Worm (Caenorhabditis elegans): ENCODE data around the gene Y53C12B.1.
"Not testable (repeated sequence)": the region's sequence is repeated elsewhere in the genome, so short reads cannot be mapped to it uniquely, and the experiment has no call there.

Y53C12B.1 gene

DNA sequence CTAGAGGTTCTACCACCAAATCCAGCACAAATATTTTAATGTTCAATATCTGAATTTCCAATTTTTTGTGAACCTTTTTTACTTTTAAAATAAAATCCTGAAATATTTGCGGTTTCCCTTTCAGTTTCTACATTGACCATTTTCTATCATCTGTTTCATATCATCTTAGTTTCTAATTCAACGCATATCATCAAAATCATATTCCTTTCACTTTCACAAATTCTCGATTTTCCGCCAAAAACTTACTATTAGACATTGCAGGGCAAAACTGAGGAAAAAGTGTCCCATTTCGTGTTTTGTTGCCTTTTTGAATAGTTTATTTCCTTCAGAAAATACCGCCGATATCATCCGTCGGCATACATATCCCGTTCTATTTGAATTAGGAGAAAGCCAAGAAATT is 20.8 kb downstream of the Y53C12B.1 start:
- TF ChIP-seq pes-1 (GFP tag; IDR thresholded peaks at IDR 0.05) (no peak), ceh-13 (GFP tag; optimal IDR thresholded peaks at IDR 0.05) (no peak), ceh-36 (tag; optimal IDR thresholded peaks at IDR 0.05) (no peak), tra-4 (tag; optimal IDR thresholded peaks at IDR 0.05) (no peak), tbx-11 (GFP tag; IDR thresholded peaks at IDR 0.05) (no peak), hmg-4 (GFP tag; optimal IDR thresholded peaks at IDR 0.05) (no peak), F13C5.2 (tag; optimal IDR thresholded peaks at IDR 0.05) (no peak), tbx-37 (GFP tag; conservative IDR thresholded peaks at IDR 0.05) (no peak), hnd-1 (tag; optimal IDR thresholded peaks at IDR 0.05) (no peak), hmbx-1 (tag; optimal IDR thresholded peaks at IDR 0.05) (no peak), scrt-1 (GFP tag; IDR thresholded peaks at IDR 0.05) (no peak), flt-1 (GFP tag; IDR thresholded peaks at IDR 0.05) (no peak), ets-7 (tag; optimal IDR thresholded peaks at IDR 0.05) (no peak), B0310.2 (tag; optimal IDR thresholded peaks at IDR 0.05) (no peak), aly-1 (tag; optimal IDR thresholded peaks at IDR 0.05) (no peak), sea-1 (GFP tag; conservative IDR thresholded peaks at IDR 0.05) (no peak), ama-1 (optimal IDR thresholded peaks at IDR 0.05) (no peak)

DNA sequence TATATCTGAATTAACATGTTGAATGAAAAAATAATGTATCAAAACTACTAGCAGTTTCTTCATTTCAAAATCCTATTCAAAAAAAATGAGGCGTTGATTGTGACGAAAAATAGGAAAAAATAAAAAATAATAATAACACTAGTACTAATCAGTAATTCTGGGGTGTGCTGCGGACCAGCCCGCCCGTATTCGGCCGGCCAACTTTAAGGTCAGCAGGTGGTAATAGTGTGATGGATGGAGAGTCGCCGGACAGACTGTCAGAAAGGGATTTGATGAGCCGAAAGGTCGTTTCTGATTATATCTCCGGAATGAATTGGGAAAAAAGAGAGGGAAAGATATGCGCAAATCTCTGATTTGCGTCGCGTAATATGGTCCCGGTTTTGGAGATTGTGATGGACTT is 21.4 kb downstream of the Y53C12B.1 start, which contains the start of gene cutl-2:
Gene cutl-2 (minus strand): TSS at position 210 of the 400 bp plus-strand sequence.
- TF ChIP-seq tbx-11 (GFP tag; IDR thresholded peaks at IDR 0.05) (no peak), hmbx-1 (tag; optimal IDR thresholded peaks at IDR 0.05) (no peak), tbx-37 (GFP tag; conservative IDR thresholded peaks at IDR 0.05) (no peak), ceh-13 (GFP tag; optimal IDR thresholded peaks at IDR 0.05) (no peak), ceh-36 (tag; optimal IDR thresholded peaks at IDR 0.05) (no peak), F13C5.2 (tag; optimal IDR thresholded peaks at IDR 0.05) (no peak)

DNA sequence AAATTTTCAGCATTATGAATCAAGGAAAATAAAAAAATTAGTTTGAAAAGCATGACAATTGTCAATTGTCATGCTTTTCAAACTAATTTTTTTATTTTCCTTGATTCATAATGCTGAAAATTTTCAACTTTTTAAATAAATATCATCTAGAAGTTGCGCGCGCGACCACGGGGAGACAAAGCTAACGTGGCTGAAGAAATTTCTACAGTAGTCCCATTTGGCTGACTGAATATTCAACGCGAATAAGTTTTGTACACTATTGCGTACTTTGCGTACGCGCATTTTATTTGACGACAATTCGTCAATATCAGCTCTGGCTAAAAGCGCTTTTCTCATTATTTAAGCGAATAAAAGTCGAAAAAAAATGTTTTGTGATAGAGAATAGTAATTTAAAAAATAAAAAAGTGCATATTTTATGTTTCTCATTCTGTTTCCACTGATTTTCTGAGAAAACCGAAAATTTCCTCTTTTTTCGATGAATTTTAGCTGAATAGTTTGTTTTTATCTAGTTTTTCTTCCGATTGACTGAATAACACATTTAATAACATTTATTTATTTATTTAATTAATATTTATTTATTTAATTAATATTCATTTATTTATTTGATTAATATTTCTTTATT is 27.1 kb downstream of the Y53C12B.1 start, which contains the start of gene Y53C12A.11:
Gene Y53C12A.11 (minus strand): TSS at position 68 of the 622 bp plus-strand sequence.
- not testable (repeated sequence) for TF ChIP-seq pes-1 (GFP tag; IDR thresholded peaks at IDR 0.05); tra-4 (tag; optimal IDR thresholded peaks at IDR 0.05); sea-1 (GFP tag; conservative IDR thresholded peaks at IDR 0.05)

- no peak for TF ChIP-seq ets-7 (tag; optimal IDR thresholded peaks at IDR 0.05)
- no peak for TF ChIP-seq tbx-11 (GFP tag; IDR thresholded peaks at IDR 0.05)
- TF ChIP-seq pes-1 (GFP tag; IDR thresholded peaks at IDR 0.05): no peak
- TF ChIP-seq hmg-4 (GFP tag; optimal IDR thresholded peaks at IDR 0.05): no peak
- no peak for TF ChIP-seq ama-1 (optimal IDR thresholded peaks at IDR 0.05)
- no peak for TF ChIP-seq tbx-37 (GFP tag; conservative IDR thresholded peaks at IDR 0.05)
- no peak for TF ChIP-seq tra-4 (tag; optimal IDR thresholded peaks at IDR 0.05)
- no peak for TF ChIP-seq scrt-1 (GFP tag; IDR thresholded peaks at IDR 0.05)
- no peak for TF ChIP-seq hnd-1 (tag; optimal IDR thresholded peaks at IDR 0.05)
- TF ChIP-seq aly-1 (tag; optimal IDR thresholded peaks at IDR 0.05): no peak
- TF ChIP-seq hmbx-1 (tag; optimal IDR thresholded peaks at IDR 0.05): no peak
- TF ChIP-seq ceh-13 (GFP tag; optimal IDR thresholded peaks at IDR 0.05): no peak
- TF ChIP-seq flt-1 (GFP tag; IDR thresholded peaks at IDR 0.05): no peak
- TF ChIP-seq B0310.2 (tag; optimal IDR thresholded peaks at IDR 0.05): no peak
- no peak for TF ChIP-seq F13C5.2 (tag; optimal IDR thresholded peaks at IDR 0.05)
- no peak for TF ChIP-seq ceh-36 (tag; optimal IDR thresholded peaks at IDR 0.05)
- TF ChIP-seq sea-1 (GFP tag; conservative IDR thresholded peaks at IDR 0.05): no peak
Measured at ce11 chrII:9717904-9718303, 28.0 kb downstream of the Y53C12B.1 start, which contains the start of gene Y53C12A.6. Gene Y53C12A.6, minus strand, starts transcription at chrII:9718004.

DNA sequence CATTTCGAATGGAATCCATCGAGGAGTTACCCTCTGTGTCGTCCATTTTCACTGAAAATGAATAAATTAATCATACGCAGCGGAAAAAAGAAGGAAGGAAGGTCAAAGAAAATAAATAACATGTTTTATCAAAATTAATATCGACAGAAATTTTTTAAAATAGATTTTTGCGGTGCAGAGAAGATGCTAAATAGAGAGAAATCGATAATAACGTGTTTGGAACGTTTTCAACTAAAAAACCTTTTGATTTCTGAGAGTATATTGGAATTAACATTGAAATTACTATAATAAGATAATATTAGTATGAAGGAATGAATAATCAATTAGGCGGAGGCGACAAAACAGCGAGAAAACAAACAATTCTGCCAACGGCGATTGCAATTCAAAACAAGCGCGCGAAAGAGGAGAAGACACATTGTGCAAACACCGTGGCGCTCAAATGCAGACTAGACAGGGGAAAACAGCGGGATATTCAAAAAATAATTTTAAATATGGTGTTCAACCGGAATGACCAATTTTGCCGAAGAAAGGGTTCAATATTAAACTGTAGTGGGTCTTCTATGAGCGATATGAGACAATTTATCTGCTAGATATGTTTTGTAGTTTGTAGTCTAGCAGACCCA is 29.4 kb downstream of the Y53C12B.1 start, which contains the start of gene wee-1.3:
Gene wee-1.3 (minus strand): TSS at position 51 of the 623 bp plus-strand sequence.
- TF ChIP-seq tbx-37 (GFP tag; conservative IDR thresholded peaks at IDR 0.05) (peak; percentile 7; the same call in 1 of the 2 replicates), F13C5.2 (tag; optimal IDR thresholded peaks at IDR 0.05) (peak; percentile 74), ets-7 (tag; optimal IDR thresholded peaks at IDR 0.05) (no peak), hmg-4 (GFP tag; optimal IDR thresholded peaks at IDR 0.05) (peak; percentile 40), pes-1 (GFP tag; IDR thresholded peaks at IDR 0.05) (no peak), sea-1 (GFP tag; conservative IDR thresholded peaks at IDR 0.05) (no peak), ceh-36 (tag; optimal IDR thresholded peaks at IDR 0.05) (no peak)

DNA sequence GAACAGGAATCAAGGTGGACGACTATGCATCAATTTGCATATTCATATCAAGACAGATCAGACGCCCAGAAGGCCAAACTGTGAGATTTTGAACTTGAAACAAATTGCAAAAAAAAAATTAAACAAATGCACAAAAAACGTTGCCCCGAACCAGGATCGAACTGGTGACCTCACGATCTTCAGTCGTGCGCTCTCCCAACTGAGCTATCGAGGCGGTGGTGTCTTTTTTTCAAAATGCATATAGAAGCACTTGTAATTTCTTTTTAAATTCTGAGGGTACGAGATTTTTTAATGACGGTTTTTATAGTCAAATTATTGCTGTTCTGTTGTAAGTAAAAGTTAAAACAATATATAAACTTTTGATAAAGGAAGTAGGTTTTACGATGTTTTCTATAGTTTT is 32.8 kb downstream of the Y53C12B.1 start:
- TF ChIP-seq pes-1 (GFP tag; IDR thresholded peaks at IDR 0.05) (no peak), tra-4 (tag; optimal IDR thresholded peaks at IDR 0.05) (no peak), scrt-1 (GFP tag; IDR thresholded peaks at IDR 0.05) (0 out of 2 replicates have a peak, but pooled peaks have one; percentile 27), hmbx-1 (tag; optimal IDR thresholded peaks at IDR 0.05) (no peak), hnd-1 (tag; optimal IDR thresholded peaks at IDR 0.05) (no peak), sea-1 (GFP tag; conservative IDR thresholded peaks at IDR 0.05) (0 out of 2 replicates have a peak, but pooled peaks have one; percentile 28), tbx-11 (GFP tag; IDR thresholded peaks at IDR 0.05) (no peak), F13C5.2 (tag; optimal IDR thresholded peaks at IDR 0.05) (no peak), ets-7 (tag; optimal IDR thresholded peaks at IDR 0.05) (no peak)

- TF ChIP-seq flt-1 (GFP tag; IDR thresholded peaks at IDR 0.05) (no peak), tra-4 (tag; optimal IDR thresholded peaks at IDR 0.05) (no peak), aly-1 (tag; optimal IDR thresholded peaks at IDR 0.05) (no peak), scrt-1 (GFP tag; IDR thresholded peaks at IDR 0.05) (no peak), ceh-13 (GFP tag; optimal IDR thresholded peaks at IDR 0.05) (no peak), hmg-4 (GFP tag; optimal IDR thresholded peaks at IDR 0.05) (no peak), ama-1 (optimal IDR thresholded peaks at IDR 0.05) (no peak), hnd-1 (tag; optimal IDR thresholded peaks at IDR 0.05) (no peak), B0310.2 (tag; optimal IDR thresholded peaks at IDR 0.05) (no peak), tbx-37 (GFP tag; conservative IDR thresholded peaks at IDR 0.05) (no peak), tbx-11 (GFP tag; IDR thresholded peaks at IDR 0.05) (no peak), hmbx-1 (tag; optimal IDR thresholded peaks at IDR 0.05) (no peak), ets-7 (tag; optimal IDR thresholded peaks at IDR 0.05) (no peak)
Measured at ce11 chrII:9708835-9709299, 37.0 kb downstream of the Y53C12B.1 start, which contains the start of gene glt-5. Gene glt-5, minus strand, starts transcription at chrII:9708885.
